Fruit fly (Drosophila melanogaster) S2 (cell line): ENCODE data around the gene CG4793.

Source experiments
- CG8478 ChIP-seq: fragments of >200 bp; optimal IDR thresholded peaks from 2 replicates; lab custom pipeline; 2018
- CTCF ChIP-seq, 2 experiments: fragments of >200 bp; optimal IDR thresholded peaks; 2 replicates each; lab custom pipeline; 2018

DNA sequence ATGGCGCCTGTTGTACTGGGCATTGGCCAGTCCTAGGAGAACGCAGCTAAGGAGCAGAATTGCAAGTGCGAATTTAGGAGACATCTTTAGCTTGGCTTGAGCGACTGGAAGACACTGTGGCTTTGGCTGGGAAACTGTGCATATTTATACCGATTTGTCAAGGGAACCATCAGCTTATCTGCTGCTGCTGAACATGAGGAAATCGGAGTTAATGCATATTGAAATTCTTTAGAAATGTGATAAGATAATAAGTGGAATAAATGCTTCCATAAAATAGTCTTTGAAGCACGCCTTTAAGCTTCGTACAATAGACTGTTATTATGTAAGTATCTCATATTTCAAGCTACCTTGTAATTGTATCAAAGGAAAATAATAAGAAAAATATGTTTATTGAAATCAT is 40.1 kb upstream of the CG4793 start, which contains the start of gene CG44475:
- TF ChIP-seq CTCF (optimal IDR thresholded peaks at IDR 0.05; lab: Kevin White, UChicago) (no peak), CG8478 (lab: Kevin White, UChicago) (no peak)
